Worm (Caenorhabditis elegans) whole organism, late embryonic: ENCODE results near the gene cif-1.
"Not testable (repeated sequence)": the region's sequence is repeated elsewhere in the genome, so short reads cannot be mapped to it uniquely, and the experiment has no call there.

Experiments
- ama-1 ChIP-seq: fragments of 150-350 bp; optimal IDR thresholded peaks from 2 replicates; lab custom pipeline; 2014
- dmd-4 ChIP-seq: sonication (generic microtip); optimal IDR thresholded peaks from 2 replicates; lab custom pipeline; 2016; ENCODE audit warnings: borderline replicate concordance, missing genetic modification characterization, missing compliant biosample characterization
- pha-4 ChIP-seq: fragments of 150-350 bp; optimal IDR thresholded peaks from 2 replicates; lab custom pipeline; 2018; ENCODE audit warnings: missing biosample characterization, missing genetic modification reagents, missing genetic modification characterization
- pqm-1 ChIP-seq: sonication (generic microtip); optimal IDR thresholded peaks from 2 replicates; lab custom pipeline; 2016; ENCODE audit warnings: missing genetic modification characterization, missing compliant biosample characterization
- ztf-16 ChIP-seq: sonication (generic microtip); optimal IDR thresholded peaks from 2 replicates; lab custom pipeline; 2017; ENCODE audit warnings: missing genetic modification characterization, missing compliant biosample characterization

ce11 chrIV:4725478-4725920 is 14.9 kb upstream of the cif-1 start:
- TF ChIP-seq pqm-1 (tag; lab: Kevin White, UChicago); ztf-16 (tag; lab: Kevin White, UChicago); ama-1 (lab: Kevin White, UChicago); dmd-4 (tag; lab: Kevin White, UChicago); pha-4 (tag; lab: Kevin White, UChicago): not testable (repeated sequence)
